Worm (Caenorhabditis elegans) whole organism, late embryonic: ENCODE measurements around the gene ifd-1.

ENCODE experiments used
- F13H6.1 ChIP-seq: sonication (generic microtip); optimal IDR thresholded peaks from 2 replicates; lab custom pipeline; 2016; ENCODE audit warnings: missing genetic modification characterization, missing compliant biosample characterization
- T23F11.4 ChIP-seq: fragments of 200-800 bp; sonication (Bioruptor generic); optimal IDR thresholded peaks from 2 replicates; lab custom pipeline; 2018; ENCODE audit warnings: mild to moderate bottlenecking, missing genetic modification characterization, missing compliant biosample characterization
- Y22D7AL.16 ChIP-seq: sonication (generic microtip); optimal IDR thresholded peaks from 2 replicates; lab custom pipeline; 2016; ENCODE audit warnings: missing genetic modification characterization, missing compliant biosample characterization
- ahr-1 ChIP-seq: sonication (generic microtip); optimal IDR thresholded peaks from 2 replicates; lab custom pipeline; 2016; ENCODE audit warnings: missing genetic modification characterization, missing compliant biosample characterization
- ceh-14 ChIP-seq: sonication (generic microtip); optimal IDR thresholded peaks from 2 replicates; lab custom pipeline; 2016; ENCODE audit warnings: missing genotype, missing genetic modification characterization, missing compliant biosample characterization
- ceh-22 ChIP-seq: sonication (generic microtip); optimal IDR thresholded peaks from 2 replicates; lab custom pipeline; 2017; ENCODE audit warnings: missing biosample characterization, missing genetic modification characterization
- ceh-24 ChIP-seq: sonication (generic microtip); optimal IDR thresholded peaks from 2 replicates; lab custom pipeline; 2016; ENCODE audit warnings: mild to moderate bottlenecking, missing genetic modification characterization, missing compliant biosample characterization
- ceh-30 ChIP-seq: fragments of 150-350 bp; optimal IDR thresholded peaks from 2 replicates; lab custom pipeline; 2014; ENCODE audit warnings: missing biosample characterization, missing genetic modification characterization
- ceh-31 ChIP-seq: sonication (generic microtip); optimal IDR thresholded peaks from 2 replicates; lab custom pipeline; 2016; ENCODE audit warnings: missing genetic modification characterization, missing compliant biosample characterization
- ceh-9 ChIP-seq: sonication (generic microtip); optimal IDR thresholded peaks from 2 replicates; lab custom pipeline; 2016; ENCODE audit warnings: mild to moderate bottlenecking, missing genetic modification characterization, inconsistent platforms, missing compliant biosample characterization
- dmd-4 ChIP-seq: sonication (generic microtip); optimal IDR thresholded peaks from 2 replicates; lab custom pipeline; 2016; ENCODE audit warnings: borderline replicate concordance, missing genetic modification characterization, missing compliant biosample characterization
- dve-1 ChIP-seq: sonication (generic microtip); optimal IDR thresholded peaks from 2 replicates; lab custom pipeline; 2017; ENCODE audit warnings: antibody characterized with exemption, mild to moderate bottlenecking, missing genetic modification characterization, missing compliant biosample characterization
- elt-2 ChIP-seq: sonication (generic microtip); optimal IDR thresholded peaks from 2 replicates; lab custom pipeline; 2016; ENCODE audit warnings: missing genetic modification reagents, missing genetic modification characterization, missing compliant biosample characterization
- ets-4 ChIP-seq: sonication (generic microtip); optimal IDR thresholded peaks from 2 replicates; lab custom pipeline; 2016; ENCODE audit warnings: missing genetic modification characterization, missing compliant biosample characterization
- eyg-1 ChIP-seq: sonication (generic microtip); optimal IDR thresholded peaks from 2 replicates; lab custom pipeline; 2016; ENCODE audit warnings: missing genotype, missing genetic modification characterization, missing compliant biosample characterization
- fax-1 ChIP-seq: sonication (generic microtip); optimal IDR thresholded peaks from 2 replicates; lab custom pipeline; 2016; ENCODE audit warnings: missing genotype, missing genetic modification characterization, missing compliant biosample characterization
- fkh-10 ChIP-seq: fragments of 150-350 bp; optimal IDR thresholded peaks from 2 replicates; lab custom pipeline; 2014; ENCODE audit warnings: missing biosample characterization, missing genetic modification reagents, missing genetic modification characterization
- hlh-13 ChIP-seq: fragments of 200-800 bp; sonication (Bioruptor generic); optimal IDR thresholded peaks from 2 replicates; lab custom pipeline; 2018; ENCODE audit warnings: mild to moderate bottlenecking, missing genetic modification characterization, missing compliant biosample characterization
- hlh-15 ChIP-seq: sonication (generic microtip); optimal IDR thresholded peaks from 2 replicates; lab custom pipeline; 2016; ENCODE audit warnings: missing genetic modification characterization, missing compliant biosample characterization
- lim-6 ChIP-seq: sonication (generic microtip); optimal IDR thresholded peaks from 2 replicates; lab custom pipeline; 2016; ENCODE audit warnings: missing genetic modification characterization, missing compliant biosample characterization
- madf-2 ChIP-seq: sonication (generic microtip); optimal IDR thresholded peaks from 2 replicates; lab custom pipeline; 2017; ENCODE audit warnings: missing genetic modification characterization, missing compliant biosample characterization
- npax-4 ChIP-seq: sonication (generic microtip); optimal IDR thresholded peaks from 2 replicates; lab custom pipeline; 2016; ENCODE audit warnings: missing genetic modification characterization, missing compliant biosample characterization
- odd-2 ChIP-seq: sonication (generic microtip); optimal IDR thresholded peaks from 2 replicates; lab custom pipeline; 2017; ENCODE audit warnings: antibody characterized with exemption, mild to moderate bottlenecking, missing genetic modification characterization, missing compliant biosample characterization
- pag-3 ChIP-seq: sonication (generic microtip); optimal IDR thresholded peaks from 2 replicates; lab custom pipeline; 2016; ENCODE audit warnings: missing compliant biosample characterization, missing genetic modification characterization, borderline replicate concordance
- pat-9 ChIP-seq: fragments of 200-800 bp; sonication (Bioruptor generic); optimal IDR thresholded peaks from 2 replicates; lab custom pipeline; 2018; ENCODE audit warnings: mild to moderate bottlenecking, missing genetic modification characterization, moderate library complexity, missing compliant biosample characterization
- pha-4 ChIP-seq: fragments of 150-350 bp; optimal IDR thresholded peaks from 2 replicates; lab custom pipeline; 2018; ENCODE audit warnings: missing biosample characterization, missing genetic modification reagents, missing genetic modification characterization
- pqm-1 ChIP-seq: sonication (generic microtip); optimal IDR thresholded peaks from 2 replicates; lab custom pipeline; 2016; ENCODE audit warnings: missing genetic modification characterization, missing compliant biosample characterization
- pros-1 ChIP-seq: fragments of 150-350 bp; optimal IDR thresholded peaks from 2 replicates; lab custom pipeline; 2014; ENCODE audit warnings: missing biosample characterization, missing genetic modification reagents, missing genetic modification characterization
- ref-2 ChIP-seq: sonication (generic microtip); optimal IDR thresholded peaks from 2 replicates; lab custom pipeline; 2016; ENCODE audit warnings: missing genetic modification characterization, missing compliant biosample characterization
- sdc-2 ChIP-seq: sonication (generic microtip); optimal IDR thresholded peaks from 2 replicates; lab custom pipeline; 2016; ENCODE audit warnings: missing genotype, missing genetic modification characterization, missing compliant biosample characterization
- tbx-2 ChIP-seq: sonication (generic microtip); optimal IDR thresholded peaks from 2 replicates; lab custom pipeline; 2016; ENCODE audit warnings: missing genetic modification characterization, missing compliant biosample characterization
- tbx-7 ChIP-seq: sonication (generic microtip); optimal IDR thresholded peaks from 2 replicates; lab custom pipeline; 2016; ENCODE audit warnings: missing genotype, missing genetic modification characterization, missing compliant biosample characterization
- ttx-3 ChIP-seq: sonication (generic microtip); optimal IDR thresholded peaks from 2 replicates; lab custom pipeline; 2016; ENCODE audit warnings: missing genetic modification reagents, missing genetic modification characterization, missing compliant biosample characterization
- unc-86 ChIP-seq: sonication (generic microtip); optimal IDR thresholded peaks from 2 replicates; lab custom pipeline; 2016; ENCODE audit warnings: missing genetic modification characterization, missing compliant biosample characterization
- zip-5 ChIP-seq: sonication (generic microtip); optimal IDR thresholded peaks from 2 replicates; lab custom pipeline; 2016; ENCODE audit warnings: missing genetic modification characterization, missing compliant biosample characterization
- ztf-16 ChIP-seq: sonication (generic microtip); optimal IDR thresholded peaks from 2 replicates; lab custom pipeline; 2017; ENCODE audit warnings: missing genetic modification characterization, missing compliant biosample characterization

The ifd-1 gene

ce11 chrX:8824437-8824836, at the start of gene ifd-1:
ifd-1 (minus strand) TSS chrX:8824448.
- no peak for TF ChIP-seq tbx-7 (tag; lab: Kevin White, UChicago)
- peak; percentile 80 for TF ChIP-seq elt-2 (tag; lab: Kevin White, UChicago)

- TF ChIP-seq ahr-1 (no peak), npax-4 (tag; lab: Kevin White, UChicago) (no peak), fax-1 (tag; lab: Kevin White, UChicago) (no peak), sdc-2 (tag; lab: Kevin White, UChicago) (no peak), pros-1 (tag; lab: Kevin White, UChicago) (no peak), hlh-15 (tag; lab: Kevin White, UChicago) (no peak), eyg-1 (tag; lab: Kevin White, UChicago) (no peak), ceh-22 (tag; lab: Kevin White, UChicago) (no peak), odd-2 (tag; lab: Kevin White, UChicago) (no peak), ceh-30 (tag; lab: Kevin White, UChicago) (no peak), ceh-14 (tag; lab: Kevin White, UChicago) (no peak), pha-4 (tag; lab: Kevin White, UChicago) (no peak), Y22D7AL.16 (tag; lab: Kevin White, UChicago) (no peak), ref-2 (no peak), lim-6 (tag; lab: Kevin White, UChicago) (no peak), fkh-10 (GFP tag; lab: Kevin White, UChicago) (no peak), elt-2 (tag; lab: Kevin White, UChicago) (no peak), ceh-9 (no peak)
- TF ChIP-seq, all 69 proteins: peak for 0
These were observed 44.9 kb upstream of the ifd-1 start, which contains the start of the genes ubc-22 and ubc-21 for ce11 chrX:8869112-8869675. ubc-22 (minus strand) TSS chrX:8869162. ubc-21 (plus strand) TSS chrX:8869625.

- no peak for TF ChIP-seq F13H6.1 (tag; lab: Kevin White, UChicago)
- no peak for TF ChIP-seq ttx-3
- TF ChIP-seq ets-4 = no peak
- TF ChIP-seq tbx-2 = no peak
- TF ChIP-seq tbx-7 (tag; lab: Kevin White, UChicago) = no peak
- TF ChIP-seq npax-4 (tag; lab: Kevin White, UChicago) = no peak
These were observed 42.3 kb upstream of the ifd-1 start, which contains the start of gene ins-9 for ce11 chrX:8866563-8866962. ins-9 (minus strand) TSS chrX:8866663.

ce11 chrX:8860958-8861357, 36.7 kb upstream of the ifd-1 start, which contains the start of gene C06E2.9:
C06E2.9 (plus strand) TSS chrX:8861258.
- TF ChIP-seq ztf-16 (no peak), ceh-31 (tag; lab: Kevin White, UChicago) (no peak), hlh-13 (GFP tag; lab: Kevin White, UChicago) (no peak), dmd-4 (tag; lab: Kevin White, UChicago) (no peak)

DNA sequence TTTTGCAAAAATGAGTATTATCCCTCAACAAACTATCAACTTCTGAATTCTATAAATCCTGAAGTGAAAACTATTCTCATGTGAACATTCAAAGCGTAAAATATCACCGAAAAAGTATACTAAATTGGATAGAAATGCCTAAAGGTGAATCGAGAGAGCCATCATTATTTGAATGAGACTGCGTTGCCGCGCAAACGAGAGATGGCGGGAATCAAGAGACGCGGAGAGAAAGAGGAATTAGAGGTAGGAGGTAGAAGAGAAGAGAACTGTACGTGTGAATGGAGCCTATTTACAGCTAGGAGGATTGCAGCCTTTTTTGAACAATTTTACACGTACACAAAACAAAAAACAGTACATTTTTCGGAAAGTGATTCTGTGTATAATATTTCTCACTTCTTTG, 35.3 kb upstream of the ifd-1 start:
- TF ChIP-seq tbx-7 (tag; lab: Kevin White, UChicago) = no peak
- TF ChIP-seq fax-1 (tag; lab: Kevin White, UChicago) = no peak
- TF ChIP-seq hlh-15 (tag; lab: Kevin White, UChicago) = no peak
- TF ChIP-seq T23F11.4 (GFP tag; lab: Kevin White, UChicago) = no peak
- no peak for TF ChIP-seq madf-2 (tag; lab: Kevin White, UChicago)

- no peak for TF ChIP-seq T23F11.4 (GFP tag; lab: Kevin White, UChicago)
- TF ChIP-seq pqm-1 (tag; lab: Kevin White, UChicago) = no peak
- TF ChIP-seq sdc-2 (tag; lab: Kevin White, UChicago) = no peak
- no peak for TF ChIP-seq zip-5 (tag; lab: Kevin White, UChicago)
- no peak for TF ChIP-seq unc-86
- no peak for TF ChIP-seq pat-9 (tag; lab: Kevin White, UChicago)
- no peak for TF ChIP-seq pag-3 (tag; lab: Kevin White, UChicago)
- TF ChIP-seq dve-1 = no peak
- TF ChIP-seq F13H6.1 (tag; lab: Kevin White, UChicago) = no peak
- no peak for TF ChIP-seq ceh-24 (tag; lab: Kevin White, UChicago)
These were observed 33.8 kb upstream of the ifd-1 start, which contains the start of gene C06E2.5 for ce11 chrX:8857904-8858612. C06E2.5 (minus strand) TSS chrX:8857954.
